Fruit fly (Drosophila melanogaster) whole organism, embryonic: Measurements from ENCODE around the gene CG9518.

Experiments used
- Atf6 ChIP-seq: fragments of 200-800 bp; sonication (Bioruptor generic); IDR thresholded peaks from 2 replicates; pipeline ENCODE4 v1.3.6; 2022; ENCODE audit warnings: missing biosample characterization, missing genetic modification characterization
- CG10147 ChIP-seq: fragments of 200-800 bp; sonication (Bioruptor generic); optimal IDR thresholded peaks from 2 replicates; lab custom pipeline; 2019; ENCODE audit warnings: missing biosample characterization, mild to moderate bottlenecking, missing genetic modification characterization, moderate library complexity
- CG12219 ChIP-seq: fragments of 200-800 bp; sonication (Bioruptor generic); optimal IDR thresholded peaks from 3 replicates; lab custom pipeline; 2018; ENCODE audit warnings: missing biosample characterization, mild to moderate bottlenecking, missing genetic modification characterization
- CG1233 ChIP-seq: fragments of 200-800 bp; sonication (Bioruptor generic); optimal IDR thresholded peaks from 4 replicates; lab custom pipeline; 2018; ENCODE audit warnings: missing biosample characterization, mild to moderate bottlenecking, missing genetic modification characterization
- CG13296 ChIP-seq: fragments of 200-800 bp; sonication (Bioruptor generic); optimal IDR thresholded peaks from 3 replicates; lab custom pipeline; 2018; ENCODE audit warnings: missing biosample characterization, mild to moderate bottlenecking, missing genetic modification characterization
- CG13424 ChIP-seq: fragments of 200-800 bp; sonication (Bioruptor generic); optimal IDR thresholded peaks from 2 replicates; lab custom pipeline; 2019; ENCODE audit warnings: missing biosample characterization, mild to moderate bottlenecking, missing genetic modification characterization, moderate library complexity
- CG15073 ChIP-seq: fragments of 200-800 bp; sonication (Bioruptor generic); optimal IDR thresholded peaks from 2 replicates; lab custom pipeline; 2016; ENCODE audit warnings: missing biosample characterization, missing genetic modification characterization
- CG1602 ChIP-seq: fragments of 200-800 bp; sonication (Bioruptor generic); optimal IDR thresholded peaks from 3 replicates; lab custom pipeline; 2016; ENCODE audit warnings: missing biosample characterization, missing genetic modification characterization
- CG1603 ChIP-seq: fragments of 200-800 bp; sonication (Bioruptor generic); optimal IDR thresholded peaks from 2 replicates; lab custom pipeline; 2019; ENCODE audit warnings: missing biosample characterization, mild to moderate bottlenecking, missing genetic modification characterization, moderate library complexity
- CG18619 ChIP-seq: fragments of 200-800 bp; sonication (Bioruptor generic); optimal IDR thresholded peaks from 3 replicates; lab custom pipeline; 2017; ENCODE audit warnings: missing biosample characterization, mild to moderate bottlenecking, missing genetic modification characterization
- CG31365 ChIP-seq: fragments of 200-800 bp; sonication (Bioruptor generic); optimal IDR thresholded peaks from 2 replicates; lab custom pipeline; 2018; ENCODE audit warnings: missing biosample characterization, mild to moderate bottlenecking, missing genetic modification characterization
- CG3995 ChIP-seq: fragments of 200-800 bp; sonication (Bioruptor generic); optimal IDR thresholded peaks from 3 replicates; lab custom pipeline; 2016; ENCODE audit warnings: missing biosample characterization, missing genetic modification characterization
- CG4820 ChIP-seq: fragments of 200-800 bp; sonication (Bioruptor generic); optimal IDR thresholded peaks from 3 replicates; lab custom pipeline; 2016; ENCODE audit warnings: missing biosample characterization, missing genetic modification characterization
- CG6689 ChIP-seq: fragments of 200-800 bp; sonication (Bioruptor generic); IDR thresholded peaks from 2 replicates; pipeline ENCODE4 v1.3.6; 2022; ENCODE audit warnings: missing biosample characterization, missing genetic modification characterization
- CG6813 ChIP-seq: fragments of 200-800 bp; sonication (Bioruptor generic); optimal IDR thresholded peaks from 2 replicates; lab custom pipeline; 2017; ENCODE audit warnings: missing biosample characterization, missing genetic modification characterization, mild to moderate bottlenecking, moderate library complexity, missing genetic modification reagents
- CG6854 ChIP-seq: fragments of 200-800 bp; sonication (Bioruptor generic); optimal IDR thresholded peaks from 3 replicates; lab custom pipeline; 2017; ENCODE audit warnings: missing biosample characterization, mild to moderate bottlenecking, missing genetic modification characterization
- CG7963 ChIP-seq: fragments of 200-800 bp; sonication (Bioruptor generic); IDR thresholded peaks from 3 replicates; pipeline ENCODE4 v1.3.6; 2022; ENCODE audit warnings: missing biosample characterization, missing genetic modification characterization; ENCODE audit not compliant: partially characterized antibody
- CG8478 ChIP-seq: fragments of >200 bp; optimal IDR thresholded peaks from 2 replicates; lab custom pipeline; 2018
- CG9797 ChIP-seq: fragments of 200-800 bp; sonication (Bioruptor generic); optimal IDR thresholded peaks from 3 replicates; lab custom pipeline; 2018; ENCODE audit warnings: missing biosample characterization, mild to moderate bottlenecking, missing genetic modification characterization
- CG9932 ChIP-seq: fragments of 200-800 bp; sonication (Bioruptor generic); IDR thresholded peaks from 2 replicates; pipeline ENCODE4 v1.3.6; 2022; ENCODE audit warnings: missing biosample characterization, missing genetic modification characterization
- CkIIα-i1 ChIP-seq: fragments of 200-800 bp; sonication (Bioruptor generic); IDR thresholded peaks from 2 replicates; pipeline ENCODE4 v1.3.6; 2022; ENCODE audit warnings: missing biosample characterization, missing genetic modification characterization
- D ChIP-seq, 2 experiments: fragments of 200-800 bp in 1 of 2; fragments of >200 bp in 1 of 2; sonication (Bioruptor generic) in 1 of 2; optimal IDR thresholded peaks; 2 replicates in 1 of 2; 3 replicates in 1 of 2; lab custom pipeline; 2017; ENCODE audit warnings: mild to moderate bottlenecking in 1 of 2, missing biosample characterization in 1 of 2, missing genetic modification characterization in 1 of 2, missing genetic modification reagents in 1 of 2
- Doc2 ChIP-seq: fragments of 200-800 bp; sonication (Bioruptor generic); IDR thresholded peaks from 2 replicates; pipeline ENCODE4 v1.3.6; 2022; ENCODE audit warnings: missing biosample characterization, missing genetic modification characterization
- Doc3 ChIP-seq: fragments of 200-800 bp; sonication (Bioruptor generic); IDR thresholded peaks from 3 replicates; pipeline ENCODE4 v1.3.6; 2022; ENCODE audit warnings: missing biosample characterization, missing genetic modification characterization; ENCODE audit not compliant: partially characterized antibody
- Dref ChIP-seq: fragments of 200-800 bp; sonication (Bioruptor generic); IDR thresholded peaks from 2 replicates; pipeline ENCODE4 v1.3.6; 2022; ENCODE audit warnings: missing biosample characterization, missing genetic modification characterization
- Ets65A ChIP-seq: fragments of 200-800 bp; sonication (Bioruptor generic); peaks from one replicate; lab custom pipeline; 2016; ENCODE audit warnings: missing biosample characterization, missing genetic modification characterization
- Med ChIP-seq: fragments of 200-800 bp; sonication (Bioruptor generic); peaks from one replicate; lab custom pipeline; 2016; ENCODE audit warnings: missing biosample characterization, missing genetic modification characterization, mild to moderate bottlenecking, inconsistent platforms, moderate library complexity
- Neu2 ChIP-seq: fragments of 200-800 bp; sonication (Bioruptor generic); optimal IDR thresholded peaks from 3 replicates; lab custom pipeline; 2016; ENCODE audit warnings: missing biosample characterization, missing genetic modification characterization, borderline replicate concordance
- Oaz ChIP-seq: fragments of 200-800 bp; sonication (Bioruptor generic); IDR thresholded peaks from 2 replicates; pipeline ENCODE4 v1.3.6; 2022; ENCODE audit warnings: missing biosample characterization, missing genetic modification characterization
- PHDP ChIP-seq: fragments of 200-800 bp; sonication (Bioruptor generic); optimal IDR thresholded peaks from 3 replicates; lab custom pipeline; 2018; ENCODE audit warnings: missing biosample characterization, mild to moderate bottlenecking, missing genetic modification characterization, moderate library complexity
- Side ChIP-seq: fragments of 200-800 bp; sonication (Bioruptor generic); optimal IDR thresholded peaks from 2 replicates; lab custom pipeline; 2016; ENCODE audit warnings: missing biosample characterization, missing genetic modification characterization
- Vsx1 ChIP-seq: fragments of 200-800 bp; sonication (Bioruptor generic); optimal IDR thresholded peaks from 2 replicates; lab custom pipeline; 2017; ENCODE audit warnings: missing biosample characterization, mild to moderate bottlenecking, missing genetic modification characterization, missing genetic modification reagents
- aop ChIP-seq: fragments of 200-800 bp; sonication (Bioruptor generic); IDR thresholded peaks from 2 replicates; pipeline ENCODE4 v1.3.6; 2022; ENCODE audit warnings: missing biosample characterization, missing genetic modification characterization
- bsh ChIP-seq, 2 experiments: fragments of 200-800 bp; sonication (Bioruptor generic); optimal IDR thresholded peaks; 2 replicates each; lab custom pipeline; 2017 to 2018; ENCODE audit warnings: mild to moderate bottlenecking in 2 of 2, missing biosample characterization in 2 of 2, missing genetic modification characterization in 2 of 2, moderate library complexity in 1 of 2
- cad ChIP-seq: fragments of >200 bp; optimal IDR thresholded peaks from 2 replicates; lab custom pipeline; 2017; ENCODE audit warnings: missing biosample characterization, missing genetic modification characterization
- cg ChIP-seq: fragments of 200-800 bp; sonication (Bioruptor generic); optimal IDR thresholded peaks from 3 replicates; lab custom pipeline; 2019; ENCODE audit warnings: missing biosample characterization, mild to moderate bottlenecking, missing genetic modification characterization, moderate library complexity
- crol ChIP-seq: fragments of 200-800 bp; sonication (Bioruptor generic); IDR thresholded peaks from 2 replicates; pipeline ENCODE4 v1.3.6; 2022; ENCODE audit warnings: missing biosample characterization, missing genetic modification characterization
- lola ChIP-seq, 3 experiments: fragments of >200 bp in 2 of 3; fragments of 200-800 bp in 1 of 3; sonication (Bioruptor generic) in 1 of 3; optimal IDR thresholded peaks; 2 replicates each; lab custom pipeline; 2017 to 2019; ENCODE audit warnings: missing biosample characterization in 3 of 3, missing genetic modification characterization in 3 of 3, mild to moderate bottlenecking in 1 of 3, moderate library complexity in 1 of 3
- nerfin-2 ChIP-seq: fragments of 200-800 bp; sonication (Bioruptor generic); IDR thresholded peaks from 2 replicates; pipeline ENCODE4 v1.3.6; 2022; ENCODE audit warnings: missing biosample characterization, missing genetic modification characterization; ENCODE audit not compliant: partially characterized antibody
- oc ChIP-seq: fragments of 200-800 bp; sonication (Bioruptor generic); optimal IDR thresholded peaks from 2 replicates; lab custom pipeline; 2018; ENCODE audit warnings: missing biosample characterization, mild to moderate bottlenecking, missing genetic modification characterization, moderate library complexity
- onecut ChIP-seq: fragments of 200-800 bp; sonication (Bioruptor generic); IDR thresholded peaks from 2 replicates; pipeline ENCODE4 v1.3.6; 2022; ENCODE audit warnings: missing biosample characterization, missing genetic modification characterization
- pho ChIP-seq: fragments of 200-800 bp; sonication (Bioruptor generic); optimal IDR thresholded peaks from 2 replicates; lab custom pipeline; 2016; ENCODE audit warnings: missing biosample characterization, missing genetic modification characterization
- prd ChIP-seq, 3 experiments: fragments of >200 bp in 2 of 3; fragments of 200-800 bp in 1 of 3; sonication (Bioruptor generic) in 1 of 3; optimal IDR thresholded peaks in 2 of 3; IDR thresholded peaks in 1 of 3; 2 replicates in 2 of 3; 3 replicates in 1 of 3; pipeline versions ENCODE4 v1.3.6 to Lab custom; 2017 to 2022; ENCODE audit warnings: missing biosample characterization in 1 of 3, missing genetic modification characterization in 1 of 3
- sob ChIP-seq: fragments of 200-800 bp; sonication (Bioruptor generic); IDR thresholded peaks from 2 replicates; pipeline ENCODE4 v1.3.6; 2022; ENCODE audit warnings: missing biosample characterization, missing genetic modification characterization
- sr ChIP-seq: fragments of 200-800 bp; sonication (Bioruptor generic); IDR thresholded peaks from 3 replicates; pipeline ENCODE4 v1.3.6; 2022; ENCODE audit warnings: missing biosample characterization, missing genetic modification characterization
- tll ChIP-seq, 2 experiments: fragments of 200-800 bp in 1 of 2; fragments of >200 bp in 1 of 2; sonication (Bioruptor generic) in 1 of 2; optimal IDR thresholded peaks; 2 replicates each; lab custom pipeline; 2017 to 2019; ENCODE audit warnings: missing biosample characterization in 2 of 2, missing genetic modification characterization in 2 of 2, mild to moderate bottlenecking in 1 of 2, moderate library complexity in 1 of 2
- toy ChIP-seq: fragments of 200-800 bp; sonication (Bioruptor generic); IDR thresholded peaks from 2 replicates; pipeline ENCODE4 v1.3.6; 2022; ENCODE audit warnings: missing biosample characterization, missing genetic modification characterization
- vfl ChIP-seq: fragments of 200-800 bp; sonication (Bioruptor generic); optimal IDR thresholded peaks from 2 replicates; lab custom pipeline; 2016; ENCODE audit warnings: missing biosample characterization, missing genetic modification characterization
- vvl ChIP-seq: fragments of 200-800 bp; sonication (Bioruptor generic); IDR thresholded peaks from 2 replicates; pipeline ENCODE4 v1.3.6; 2022; ENCODE audit warnings: missing biosample characterization, missing genetic modification characterization

CG9518 gene

DNA sequence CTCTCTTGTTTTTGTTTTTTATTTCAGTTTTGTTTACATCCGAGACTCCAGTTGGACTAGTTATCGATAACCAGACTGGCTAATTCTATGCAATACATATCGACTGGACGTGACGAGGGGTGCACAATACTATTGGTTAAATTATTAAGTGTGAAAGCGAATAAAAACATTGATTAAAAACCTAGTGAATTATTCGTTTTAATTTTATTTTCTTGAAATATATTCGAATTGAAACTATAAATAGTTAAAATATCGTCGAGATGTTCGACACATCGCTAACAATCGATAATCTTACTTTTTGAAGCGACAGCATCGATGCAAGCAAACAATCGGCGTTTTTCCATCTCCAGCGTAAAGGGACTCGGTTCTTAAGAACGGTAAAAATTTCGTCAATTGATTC, 31.9 kb downstream of the CG9518 start, which contains the start of the genes CG32590 and Flo2 (continued):
- TF ChIP-seq CG1233 (GFP tag; lab: Kevin White, UChicago) = peak; percentile 42
- peak; percentile 43; the same call in 1 of the 2 replicates for TF ChIP-seq toy (GFP tag; lab: Robert Waterston, UW)
- TF ChIP-seq sr = no peak
- no peak for TF ChIP-seq CG6813 (GFP tag; lab: Kevin White, UChicago)
- peak; percentile 61 for TF ChIP-seq CG13296 (GFP tag; lab: Kevin White, UChicago)
- TF ChIP-seq oc (tag; lab: Kevin White, UChicago) = no peak
- TF ChIP-seq CG15073 (GFP tag; lab: Kevin White, UChicago) = no peak
- peak; percentile 72 for TF ChIP-seq Vsx1 (GFP tag; lab: Kevin White, UChicago)
- TF ChIP-seq CG7963 (GFP tag; lab: Robert Waterston, UW) = peak; percentile 96
- no peak for TF ChIP-seq Neu2 (GFP tag; lab: Kevin White, UChicago)
- TF ChIP-seq vfl (GFP tag; lab: Kevin White, UChicago) = peak; percentile 64
- TF ChIP-seq Atf6 (GFP tag; lab: Robert Waterston, UW) = peak; percentile 83
- TF ChIP-seq vvl (GFP tag; lab: Robert Waterston, UW) = peak; percentile 90
- peak; percentile 3 for TF ChIP-seq CG3995 (GFP tag; lab: Kevin White, UChicago)
- TF ChIP-seq D (optimal IDR thresholded peaks at IDR 0.05; lab: Kevin White, UChicago) = no peak
- no peak for TF ChIP-seq D (GFP tag; optimal IDR thresholded peaks at IDR 0.05; lab: Kevin White, UChicago)
- TF ChIP-seq cad (GFP tag; lab: Kevin White, UChicago) = no peak
- peak; percentile 62 for TF ChIP-seq CG10147
- peak; percentile 70 for TF ChIP-seq Side (GFP tag; lab: Kevin White, UChicago)
- TF ChIP-seq sob = peak; percentile 89
- TF ChIP-seq nerfin-2 (GFP tag; lab: Robert Waterston, UW) = peak; percentile 97
- TF ChIP-seq cg (GFP tag; lab: Kevin White, UChicago) = no peak
- no peak for TF ChIP-seq CG12219
- peak; percentile 67 for TF ChIP-seq CG1602
- 0 out of 2 replicates have a peak, but pooled peaks have one; percentile 22 for TF ChIP-seq Doc2 (GFP tag; lab: Robert Waterston, UW)
- no peak for TF ChIP-seq CG6854 (GFP tag; lab: Kevin White, UChicago)
- TF ChIP-seq CG9797 = no peak
- peak in 1 of 2 experiments; percentile 76 for TF ChIP-seq bsh (GFP tag; optimal IDR thresholded peaks at IDR 0.05; lab: Kevin White, UChicago)
- TF ChIP-seq tll (GFP tag; optimal IDR thresholded peaks at IDR 0.05; lab: Kevin White, UChicago) = no peak
- 0 out of 2 replicates have a peak, but pooled peaks have one; percentile 25 for TF ChIP-seq onecut (GFP tag; lab: Robert Waterston, UW)
- peak; percentile 72 for TF ChIP-seq CG1603 (tag; lab: Kevin White, UChicago)
- TF ChIP-seq Med (GFP tag; lab: Kevin White, UChicago) = peak; percentile 96
- peak; percentile 72; the same call in 1 of the 2 replicates for TF ChIP-seq Oaz
- TF ChIP-seq CG6689 (GFP tag; lab: Robert Waterston, UW) = peak; percentile 78
- peak; percentile 30 for TF ChIP-seq CG18619 (GFP tag; lab: Kevin White, UChicago)
- peak; percentile 75 for TF ChIP-seq CG13424
- peak; percentile 97 for TF ChIP-seq Ets65A
- TF ChIP-seq CG4820 (GFP tag; lab: Kevin White, UChicago) = peak; percentile 50
- TF ChIP-seq CG31365 = no peak
- peak; percentile 85 for TF ChIP-seq Dref (GFP tag; lab: Robert Waterston, UW)
- TF ChIP-seq lola (GFP tag; optimal IDR thresholded peaks at IDR 0.05; lab: Kevin White, UChicago) = peak in 1 of 3 experiments; percentile 57
- no peak for TF ChIP-seq crol
- no peak for TF ChIP-seq CkIIα-i1 (GFP tag; lab: Robert Waterston, UW)
- TF ChIP-seq prd (optimal IDR thresholded peaks at IDR 0.05; lab: Kevin White, UChicago) = no peak
- peak; percentile 91 for TF ChIP-seq prd (GFP tag; IDR thresholded peaks at IDR 0.05; lab: Robert Waterston, UW)
- peak; percentile 60 for TF ChIP-seq PHDP
- peak; percentile 97 for TF ChIP-seq Doc3 (GFP tag; lab: Robert Waterston, UW)
- no peak for TF ChIP-seq CG8478 (lab: Kevin White, UChicago)
- TF ChIP-seq CG9932 (GFP tag; lab: Robert Waterston, UW) = peak; percentile 93
- 0 out of 2 replicates have a peak, but pooled peaks have one; percentile 9 for TF ChIP-seq aop (GFP tag; lab: Robert Waterston, UW)
- TF ChIP-seq pho (GFP tag; lab: Kevin White, UChicago) = peak; percentile 84
